Fruit fly (Drosophila melanogaster): ENCODE results near the gene Nmd3.
A peak's percentile ranks its signal among the peaks of the same experiment; 100 is the strongest.

Nmd3 gene

dm6 chrX:2222181-2222790 lies 37.8 kb upstream of the Nmd3 start, which contains the start of gene Vinc (continued):
- TF ChIP-seq Dll (GFP tag; IDR thresholded peaks at IDR 0.05; ENCODE audit: partially characterized antibody) (peak; percentile 50; the same call in 2 of the 4 replicates), lola (GFP tag; optimal IDR thresholded peaks at IDR 0.05) (peak in 1 of 3 experiments; percentile 65), CG11398 (GFP tag; optimal IDR thresholded peaks at IDR 0.05) (peak; percentile 64), Hey (tag; optimal IDR thresholded peaks at IDR 0.05) (peak; percentile 52), CG12942 (GFP tag; optimal IDR thresholded peaks at IDR 0.05) (peak; percentile 67), h (optimal IDR thresholded peaks at IDR 0.05) (no peak), CG1792 (GFP tag; optimal IDR thresholded peaks at IDR 0.05) (peak; percentile 65), dysf (GFP tag; IDR thresholded peaks at IDR 0.05) (peak; percentile 95), Hr39 (optimal IDR thresholded peaks at IDR 0.05) (no peak), NFAT (GFP tag; IDR thresholded peaks at IDR 0.05) (peak; percentile 80), pho (GFP tag; optimal IDR thresholded peaks at IDR 0.05) (peak; percentile 49), ci (GFP tag; IDR thresholded peaks at IDR 0.05) (no peak; the same call in 1 of the 3 replicates), CG9797 (GFP tag; optimal IDR thresholded peaks at IDR 0.05) (peak; percentile 42), CG1529 (GFP tag; optimal IDR thresholded peaks at IDR 0.05) (peak; percentile 53), CG3726 (GFP tag; IDR thresholded peaks at IDR 0.05) (no peak), ap (GFP tag; IDR thresholded peaks at IDR 0.05) (peak; percentile 67), CG11456 (GFP tag; IDR thresholded peaks at IDR 0.05) (peak; percentile 87), fd102C (GFP tag; optimal IDR thresholded peaks at IDR 0.05) (no peak), CG17186 (GFP tag; optimal IDR thresholded peaks at IDR 0.05) (peak; percentile 7), CG1602 (GFP tag; optimal IDR thresholded peaks at IDR 0.05) (peak; percentile 60), CG7357 (GFP tag; IDR thresholded peaks at IDR 0.05) (peak; percentile 75), bbx (GFP tag; IDR thresholded peaks at IDR 0.05; ENCODE audit: partially characterized antibody) (peak; percentile 68), CG12104 (GFP tag; optimal IDR thresholded peaks at IDR 0.05) (peak; percentile 74), Myb (GFP tag; optimal IDR thresholded peaks at IDR 0.05) (peak; percentile 58), dpn (GFP tag; optimal IDR thresholded peaks at IDR 0.05) (peak; percentile 79 to 89), CG4730 (GFP tag; IDR thresholded peaks at IDR 0.05) (peak; percentile 73), CG13123 (GFP tag; optimal IDR thresholded peaks at IDR 0.05) (peak; percentile 49), CG4404 (GFP tag; IDR thresholded peaks at IDR 0.05) (peak; percentile 70), hth (optimal IDR thresholded peaks at IDR 0.05) (no peak), CG6791 (GFP tag; IDR thresholded peaks at IDR 0.05; ENCODE audit: partially characterized antibody) (peak; percentile 53; the same call in 1 of the 3 replicates), sd (tag; optimal IDR thresholded peaks at IDR 0.05) (peak; percentile 40), CG15696 (tag; optimal IDR thresholded peaks at IDR 0.05) (peak; percentile 73), CG12391 (tag; optimal IDR thresholded peaks at IDR 0.05) (peak; percentile 76), HLHmδ (GFP tag; optimal IDR thresholded peaks at IDR 0.05) (no peak), mam (GFP tag; optimal IDR thresholded peaks at IDR 0.05) (peak; percentile 93), CG11247 (GFP tag; IDR thresholded peaks at IDR 0.05) (peak; percentile 82), ewg (GFP tag; optimal IDR thresholded peaks at IDR 0.05) (peak; percentile 63), Kr (GFP tag; optimal IDR thresholded peaks at IDR 0.05) (peak; percentile 42), z (GFP tag; IDR thresholded peaks at IDR 0.05) (no peak), CG6254 (GFP tag; optimal IDR thresholded peaks at IDR 0.05) (peak; percentile 79), Atf6 (GFP tag; IDR thresholded peaks at IDR 0.05) (peak; percentile 91), vfl (GFP tag; optimal IDR thresholded peaks at IDR 0.05) (peak; percentile 63), Bgb (GFP tag; IDR thresholded peaks at IDR 0.05; ENCODE audit: partially characterized antibody) (peak; percentile 43), CG13287 (GFP tag; IDR thresholded peaks at IDR 0.05; ENCODE audit: partially characterized antibody) (peak; percentile 35), Fer2 (tag; optimal IDR thresholded peaks at IDR 0.05) (peak; percentile 87), pnt (GFP tag; optimal IDR thresholded peaks at IDR 0.05) (peak; percentile 85), CG4617 (GFP tag; optimal IDR thresholded peaks at IDR 0.05; ENCODE audit: borderline replicate concordance) (peak; percentile 14), CG7372 (GFP tag; IDR thresholded peaks at IDR 0.05) (peak; percentile 79), hb (GFP tag; IDR thresholded peaks at IDR 0.05; ENCODE audit: partially characterized antibody) (no peak), Eip74EF (GFP tag; optimal IDR thresholded peaks at IDR 0.05) (peak in 1 of 2 experiments; percentile 89)

Data from whole organism, embryonic.